Fruit fly (Drosophila melanogaster) Kc167 (cell line): Measurements from ENCODE around the gene SmydA-3.

Source experiments
- h ChIP-seq: fragments of >200 bp; optimal IDR thresholded peaks from 3 replicates; lab custom pipeline; 2018; ENCODE audit warnings: missing external identifiers
- insv ChIP-seq: fragments of >200 bp; optimal IDR thresholded peaks from 3 replicates; lab custom pipeline; 2018; ENCODE audit warnings: missing external identifiers

DNA sequence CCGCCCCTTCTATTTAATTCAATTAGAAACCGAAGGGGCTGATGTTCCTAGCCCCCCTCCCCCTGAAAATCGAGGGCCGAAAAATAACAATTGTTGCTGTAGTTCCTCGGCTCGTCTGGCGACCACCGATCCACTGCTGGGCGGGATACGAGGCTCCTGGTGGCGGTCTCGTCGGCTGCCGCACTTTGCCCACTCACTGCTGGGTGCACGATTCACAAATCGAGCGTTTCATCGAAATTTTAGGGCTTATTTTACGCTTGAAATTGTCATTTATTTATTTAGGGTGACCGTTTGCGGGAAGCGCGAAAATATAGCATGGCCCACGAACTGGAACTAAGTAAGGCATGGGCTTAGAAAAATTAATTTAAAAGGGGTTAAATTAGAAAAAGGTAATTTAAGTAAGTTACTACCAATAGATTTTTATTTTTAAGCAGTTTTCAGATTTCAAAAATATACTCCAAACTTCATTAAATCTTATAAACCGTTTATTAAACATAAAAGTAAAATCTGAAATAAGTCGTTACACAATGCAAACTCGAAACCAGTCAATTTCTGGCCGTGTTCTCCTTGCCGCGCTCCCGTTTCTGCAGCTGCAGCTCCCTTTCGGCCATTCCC, 6.5 kb downstream of the SmydA-3 start, which contains the start of gene Dnz1:
- TF ChIP-seq h (lab: Kevin White, UChicago) (no peak), insv (no peak)
